Worm (Caenorhabditis elegans): ENCODE data around the gene tpp-2.

DNA sequence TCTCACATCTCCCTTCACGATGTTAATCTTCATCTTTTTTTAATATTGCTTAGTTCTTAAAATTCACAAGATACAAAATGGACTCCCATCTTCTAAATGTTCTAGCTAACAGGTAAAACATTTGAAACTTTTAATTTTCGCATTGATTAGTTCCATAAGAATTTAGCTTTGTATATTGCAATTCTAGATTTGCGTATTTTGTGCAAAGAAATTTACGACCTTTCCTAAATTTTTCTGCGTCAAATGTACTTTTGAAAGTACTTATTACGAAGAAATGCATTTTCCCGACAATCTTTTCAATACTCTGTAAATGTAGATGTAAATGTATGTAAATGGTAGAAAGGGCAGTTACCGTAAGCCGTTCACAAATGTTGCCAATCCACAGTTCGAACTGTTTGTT lies 6.6 kb upstream of the tpp-2 start:
- TF ChIP-seq ama-1 (optimal IDR thresholded peaks at IDR 0.05) (no peak), sea-1 (GFP tag; conservative IDR thresholded peaks at IDR 0.05) (no peak), hnd-1 (tag; optimal IDR thresholded peaks at IDR 0.05) (no peak), tra-4 (tag; optimal IDR thresholded peaks at IDR 0.05) (no peak), B0310.2 (tag; optimal IDR thresholded peaks at IDR 0.05) (no peak), tbx-11 (GFP tag; IDR thresholded peaks at IDR 0.05) (no peak), pes-1 (GFP tag; IDR thresholded peaks at IDR 0.05) (no peak), F13C5.2 (tag; optimal IDR thresholded peaks at IDR 0.05) (no peak), tbx-37 (GFP tag; conservative IDR thresholded peaks at IDR 0.05) (no peak), hmbx-1 (tag; optimal IDR thresholded peaks at IDR 0.05) (no peak), ceh-13 (GFP tag; optimal IDR thresholded peaks at IDR 0.05) (no peak)

Measured in whole organism, early embryonic.